Worm (Caenorhabditis elegans) whole organism, late embryonic: Measurements from ENCODE around the gene cup-5.

Source experiments
- T23F11.4 ChIP-seq: fragments of 200-800 bp; sonication (Bioruptor generic); optimal IDR thresholded peaks from 2 replicates; lab custom pipeline; 2018; ENCODE audit warnings: mild to moderate bottlenecking, missing genetic modification characterization, missing compliant biosample characterization
- ama-1 ChIP-seq: fragments of 150-350 bp; optimal IDR thresholded peaks from 2 replicates; lab custom pipeline; 2014
- elt-4 ChIP-seq: sonication (generic microtip); optimal IDR thresholded peaks from 2 replicates; lab custom pipeline; 2016; ENCODE audit warnings: missing genetic modification characterization, missing compliant biosample characterization
- ets-4 ChIP-seq: sonication (generic microtip); optimal IDR thresholded peaks from 2 replicates; lab custom pipeline; 2016; ENCODE audit warnings: missing genetic modification characterization, missing compliant biosample characterization
- hlh-30 ChIP-seq: sonication (generic microtip); optimal IDR thresholded peaks from 2 replicates; lab custom pipeline; 2017; ENCODE audit warnings: antibody characterized with exemption, missing genetic modification characterization, missing compliant biosample characterization; ENCODE audit not compliant: insufficient read depth
- pag-3 ChIP-seq: sonication (generic microtip); optimal IDR thresholded peaks from 2 replicates; lab custom pipeline; 2016; ENCODE audit warnings: missing compliant biosample characterization, missing genetic modification characterization, borderline replicate concordance
- sox-2 ChIP-seq: fragments of 200-800 bp; sonication (Bioruptor generic); IDR thresholded peaks from 2 replicates; pipeline ENCODE4 v1.3.6; 2022; ENCODE audit warnings: missing genetic modification reagents, missing genetic modification characterization, missing compliant biosample characterization
- sox-4 ChIP-seq: sonication (generic microtip); optimal IDR thresholded peaks from 2 replicates; lab custom pipeline; 2017; ENCODE audit warnings: mild to moderate bottlenecking, missing genetic modification characterization, inconsistent platforms, missing compliant biosample characterization
- syd-9 ChIP-seq: sonication (generic microtip); optimal IDR thresholded peaks from 2 replicates; lab custom pipeline; 2016; ENCODE audit warnings: mild to moderate bottlenecking, missing genetic modification characterization, moderate library complexity, missing compliant biosample characterization
- ztf-16 ChIP-seq: sonication (generic microtip); optimal IDR thresholded peaks from 2 replicates; lab custom pipeline; 2017; ENCODE audit warnings: missing genetic modification characterization, missing compliant biosample characterization

DNA sequence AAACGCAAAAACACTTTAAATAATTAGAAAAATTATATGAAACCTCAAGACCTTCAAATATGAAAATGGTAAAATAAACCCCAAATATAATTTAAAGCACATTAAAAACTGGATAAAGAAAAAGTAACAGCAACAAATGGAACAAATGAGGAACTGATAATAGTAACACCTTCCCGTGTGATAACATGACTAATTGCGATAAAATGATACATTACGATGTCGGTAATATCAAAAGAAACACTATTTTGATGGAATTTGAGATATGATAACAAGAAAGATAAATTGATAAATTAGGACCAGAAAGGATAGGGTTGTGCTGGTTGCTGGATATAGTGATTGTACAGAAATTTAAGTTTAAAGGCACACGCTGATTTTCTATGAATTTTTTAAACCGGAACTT lies 41.9 kb upstream of the cup-5 start:
- TF ChIP-seq ztf-16 (no peak), pag-3 (no peak), ama-1 (lab: Kevin White, UChicago) (no peak), ets-4 (tag; lab: Kevin White, UChicago) (no peak), sox-4 (tag; lab: Kevin White, UChicago) (no peak), elt-4 (tag; lab: Kevin White, UChicago) (no peak), T23F11.4 (GFP tag; lab: Kevin White, UChicago) (no peak), sox-2 (GFP tag; lab: Robert Waterston, UW) (no peak), syd-9 (tag; lab: Kevin White, UChicago) (no peak), hlh-30 (no peak)
